Fruit fly (Drosophila melanogaster) whole organism, embryonic: Measurements from ENCODE around the gene CG10137.

Experiments used
- ATbp ChIP-seq: fragments of 200-800 bp; sonication (Bioruptor generic); optimal IDR thresholded peaks from 2 replicates; lab custom pipeline; 2017; ENCODE audit warnings: missing biosample characterization, mild to moderate bottlenecking, missing genetic modification characterization, missing genetic modification reagents
- Adf1 ChIP-seq: fragments of 200-800 bp; sonication (Bioruptor generic); IDR thresholded peaks from 2 replicates; pipeline ENCODE4 v1.3.6; 2022; ENCODE audit warnings: missing biosample characterization, missing genetic modification characterization
- Bgb ChIP-seq: fragments of 200-800 bp; sonication (Bioruptor generic); IDR thresholded peaks from 2 replicates; pipeline ENCODE4 v1.3.6; 2022; ENCODE audit warnings: missing biosample characterization, missing genetic modification characterization; ENCODE audit not compliant: partially characterized antibody
- CG1233 ChIP-seq: fragments of 200-800 bp; sonication (Bioruptor generic); optimal IDR thresholded peaks from 4 replicates; lab custom pipeline; 2018; ENCODE audit warnings: missing biosample characterization, mild to moderate bottlenecking, missing genetic modification characterization
- CG12391 ChIP-seq: fragments of 200-800 bp; sonication (Bioruptor generic); optimal IDR thresholded peaks from 3 replicates; lab custom pipeline; 2018; ENCODE audit warnings: missing biosample characterization, mild to moderate bottlenecking, missing genetic modification characterization, moderate library complexity
- CG14710 ChIP-seq: fragments of 200-800 bp; sonication (Bioruptor generic); optimal IDR thresholded peaks from 3 replicates; lab custom pipeline; 2019; ENCODE audit warnings: missing biosample characterization, mild to moderate bottlenecking, missing genetic modification characterization, moderate library complexity
- CG15073 ChIP-seq: fragments of 200-800 bp; sonication (Bioruptor generic); optimal IDR thresholded peaks from 2 replicates; lab custom pipeline; 2016; ENCODE audit warnings: missing biosample characterization, missing genetic modification characterization
- CG1603 ChIP-seq: fragments of 200-800 bp; sonication (Bioruptor generic); optimal IDR thresholded peaks from 2 replicates; lab custom pipeline; 2019; ENCODE audit warnings: missing biosample characterization, mild to moderate bottlenecking, missing genetic modification characterization, moderate library complexity
- CG16813 ChIP-seq: fragments of 200-800 bp; sonication (Bioruptor generic); IDR thresholded peaks from 3 replicates; pipeline ENCODE4 v1.3.6; 2022; ENCODE audit warnings: missing biosample characterization, missing genetic modification characterization; ENCODE audit not compliant: partially characterized antibody
- CG17612 ChIP-seq: fragments of 200-800 bp; sonication (Bioruptor generic); IDR thresholded peaks from 2 replicates; pipeline ENCODE4 v1.3.6; 2022; ENCODE audit warnings: missing biosample characterization, missing genetic modification characterization
- CG1832 ChIP-seq: fragments of 200-800 bp; sonication (Bioruptor generic); optimal IDR thresholded peaks from 2 replicates; lab custom pipeline; 2017; ENCODE audit warnings: missing biosample characterization, mild to moderate bottlenecking, missing genetic modification characterization, inconsistent platforms
- CG18764 ChIP-seq: fragments of 200-800 bp; sonication (Bioruptor generic); optimal IDR thresholded peaks from 3 replicates; lab custom pipeline; 2016; ENCODE audit warnings: missing biosample characterization, missing genetic modification characterization
- CG2875 ChIP-seq: fragments of 200-800 bp; sonication (Bioruptor generic); optimal IDR thresholded peaks from 2 replicates; lab custom pipeline; 2017; ENCODE audit warnings: missing biosample characterization, mild to moderate bottlenecking, missing genetic modification characterization, missing genetic modification reagents
- CG31365 ChIP-seq: fragments of 200-800 bp; sonication (Bioruptor generic); optimal IDR thresholded peaks from 2 replicates; lab custom pipeline; 2018; ENCODE audit warnings: missing biosample characterization, mild to moderate bottlenecking, missing genetic modification characterization
- CG42726 ChIP-seq: fragments of 200-800 bp; sonication (Bioruptor generic); IDR thresholded peaks from 2 replicates; pipeline ENCODE4 v1.3.6; 2022; ENCODE audit warnings: missing biosample characterization, missing genetic modification characterization; ENCODE audit not compliant: partially characterized antibody
- CG7357 ChIP-seq: fragments of 200-800 bp; sonication (Bioruptor generic); IDR thresholded peaks from 3 replicates; pipeline ENCODE4 v1.3.6; 2022; ENCODE audit warnings: missing biosample characterization, missing genetic modification characterization
- CG7987 ChIP-seq: fragments of 200-800 bp; sonication (Bioruptor generic); optimal IDR thresholded peaks from 2 replicates; lab custom pipeline; 2018; ENCODE audit warnings: missing biosample characterization, mild to moderate bottlenecking, missing genetic modification characterization, moderate library complexity
- CG8765 ChIP-seq: fragments of 200-800 bp; sonication (Bioruptor generic); IDR thresholded peaks from 2 replicates; pipeline ENCODE4 v1.3.6; 2022; ENCODE audit warnings: missing biosample characterization, missing genetic modification characterization
- CG8944 ChIP-seq: fragments of 200-800 bp; sonication (Bioruptor generic); optimal IDR thresholded peaks from 3 replicates; lab custom pipeline; 2016; ENCODE audit warnings: missing biosample characterization, missing genetic modification characterization
- CG9817 ChIP-seq: fragments of 200-800 bp; sonication (Bioruptor generic); optimal IDR thresholded peaks from 2 replicates; lab custom pipeline; 2018; ENCODE audit warnings: missing biosample characterization, mild to moderate bottlenecking, missing genetic modification characterization, moderate library complexity
- CHES-1-like ChIP-seq: fragments of 200-800 bp; sonication (Bioruptor generic); optimal IDR thresholded peaks from 2 replicates; lab custom pipeline; 2016; ENCODE audit warnings: missing biosample characterization, missing genetic modification characterization
- Dfd ChIP-seq, 2 experiments: fragments of >200 bp; optimal IDR thresholded peaks; 2 replicates each; lab custom pipeline; 2017; ENCODE audit warnings: missing biosample characterization in 2 of 2, missing genetic modification characterization in 2 of 2
- ERR ChIP-seq: fragments of 200-800 bp; sonication (Bioruptor generic); optimal IDR thresholded peaks from 2 replicates; lab custom pipeline; 2016; ENCODE audit warnings: missing biosample characterization, missing genetic modification characterization
- HLH3B ChIP-seq: fragments of 200-800 bp; sonication (Bioruptor generic); IDR thresholded peaks from 2 replicates; pipeline ENCODE4 v1.3.6; 2022; ENCODE audit warnings: missing biosample characterization, missing genetic modification characterization
- Hand ChIP-seq: fragments of 200-800 bp; sonication (Bioruptor generic); optimal IDR thresholded peaks from 2 replicates; lab custom pipeline; 2017; ENCODE audit warnings: mild to moderate bottlenecking, missing biosample characterization, missing genetic modification reagents, missing genetic modification characterization
- Nf-YB ChIP-seq: fragments of 200-800 bp; sonication (Bioruptor generic); optimal IDR thresholded peaks from 3 replicates; lab custom pipeline; 2019; ENCODE audit warnings: missing biosample characterization, mild to moderate bottlenecking, missing genetic modification characterization, moderate library complexity
- Rfx ChIP-seq: fragments of 200-800 bp; sonication (Bioruptor generic); IDR thresholded peaks from 2 replicates; pipeline ENCODE4 v1.3.6; 2022; ENCODE audit warnings: missing biosample characterization, missing genetic modification characterization
- bbx ChIP-seq: fragments of 200-800 bp; sonication (Bioruptor generic); IDR thresholded peaks from 2 replicates; pipeline ENCODE4 v1.3.6; 2022; ENCODE audit warnings: missing biosample characterization, missing genetic modification characterization; ENCODE audit not compliant: partially characterized antibody
- btn ChIP-seq: fragments of 200-800 bp; sonication (Bioruptor generic); optimal IDR thresholded peaks from 2 replicates; lab custom pipeline; 2016; ENCODE audit warnings: missing biosample characterization, missing genetic modification characterization
- cad ChIP-seq: fragments of >200 bp; optimal IDR thresholded peaks from 2 replicates; lab custom pipeline; 2017; ENCODE audit warnings: missing biosample characterization, missing genetic modification characterization
- chif ChIP-seq, 2 experiments: fragments of 200-800 bp; sonication (Bioruptor generic); optimal IDR thresholded peaks; 3 replicates each; lab custom pipeline; 2016; ENCODE audit warnings: missing biosample characterization in 2 of 2, missing genetic modification characterization in 2 of 2
- chinmo ChIP-seq: fragments of 200-800 bp; sonication (Bioruptor generic); IDR thresholded peaks from 4 replicates; pipeline ENCODE4 v1.3.6; 2022; ENCODE audit warnings: missing biosample characterization, missing genetic modification characterization; ENCODE audit not compliant: partially characterized antibody
- dati ChIP-seq: fragments of 200-800 bp; sonication (Bioruptor generic); IDR thresholded peaks from 2 replicates; pipeline ENCODE4 v1.3.6; 2022; ENCODE audit warnings: missing biosample characterization, missing genetic modification characterization
- dimm ChIP-seq: fragments of 200-800 bp; sonication (Bioruptor generic); IDR thresholded peaks from 2 replicates; pipeline ENCODE4 v1.3.6; 2022; ENCODE audit warnings: missing biosample characterization, missing genetic modification characterization
- dm ChIP-seq: fragments of 200-800 bp; sonication (Bioruptor generic); optimal IDR thresholded peaks from 3 replicates; lab custom pipeline; 2016; ENCODE audit warnings: missing biosample characterization, missing genetic modification characterization
- ems ChIP-seq: fragments of 200-800 bp; sonication (Bioruptor generic); optimal IDR thresholded peaks from 3 replicates; lab custom pipeline; 2016; ENCODE audit warnings: missing biosample characterization, missing genetic modification characterization
- gem ChIP-seq: fragments of 200-800 bp; sonication (Bioruptor generic); optimal IDR thresholded peaks from 2 replicates; lab custom pipeline; 2019; ENCODE audit warnings: missing biosample characterization, mild to moderate bottlenecking, missing genetic modification characterization, moderate library complexity
- hkb ChIP-seq, 2 experiments: fragments of 200-800 bp in 1 of 2; fragments of >200 bp in 1 of 2; sonication (Bioruptor generic) in 1 of 2; IDR thresholded peaks in 1 of 2; optimal IDR thresholded peaks in 1 of 2; 2 replicates each; pipeline versions ENCODE4 v1.3.6 to Lab custom; 2017 to 2022; ENCODE audit warnings: missing biosample characterization in 1 of 2, missing genetic modification characterization in 1 of 2
- lab ChIP-seq: fragments of 200-800 bp; sonication (Bioruptor generic); optimal IDR thresholded peaks from 3 replicates; lab custom pipeline; 2017; ENCODE audit warnings: missing biosample characterization, missing genetic modification characterization, mild to moderate bottlenecking, moderate library complexity, missing genetic modification reagents
- pb ChIP-seq: fragments of 200-800 bp; sonication (Bioruptor generic); optimal IDR thresholded peaks from 3 replicates; lab custom pipeline; 2016; ENCODE audit warnings: missing biosample characterization, missing genetic modification characterization
- ro ChIP-seq: fragments of 200-800 bp; sonication (Bioruptor generic); IDR thresholded peaks from 2 replicates; pipeline ENCODE4 v1.3.6; 2022; ENCODE audit warnings: missing biosample characterization, missing genetic modification characterization
- salm ChIP-seq: fragments of 200-800 bp; sonication (Bioruptor generic); optimal IDR thresholded peaks from 2 replicates; lab custom pipeline; 2018; ENCODE audit warnings: missing biosample characterization, mild to moderate bottlenecking, missing genetic modification characterization
- schlank ChIP-seq: fragments of 200-800 bp; sonication (Bioruptor generic); optimal IDR thresholded peaks from 2 replicates; lab custom pipeline; 2018; ENCODE audit warnings: missing biosample characterization, mild to moderate bottlenecking, missing genetic modification characterization
- shn ChIP-seq: fragments of 200-800 bp; sonication (Bioruptor generic); optimal IDR thresholded peaks from 3 replicates; lab custom pipeline; 2016; ENCODE audit warnings: missing biosample characterization, missing genetic modification characterization
- slou ChIP-seq: fragments of 200-800 bp; sonication (Bioruptor generic); optimal IDR thresholded peaks from 3 replicates; lab custom pipeline; 2016; ENCODE audit warnings: missing biosample characterization, missing genetic modification characterization
- trem ChIP-seq: fragments of 200-800 bp; optimal IDR thresholded peaks from 3 replicates; lab custom pipeline; 2019; ENCODE audit warnings: missing biosample characterization, mild to moderate bottlenecking, missing genetic modification characterization, moderate library complexity
- tx ChIP-seq: fragments of 200-800 bp; sonication (Bioruptor generic); optimal IDR thresholded peaks from 2 replicates; lab custom pipeline; 2016; ENCODE audit warnings: missing biosample characterization, missing genetic modification characterization
- vfl ChIP-seq: fragments of 200-800 bp; sonication (Bioruptor generic); optimal IDR thresholded peaks from 2 replicates; lab custom pipeline; 2016; ENCODE audit warnings: missing biosample characterization, missing genetic modification characterization
- wdn ChIP-seq: fragments of 200-800 bp; sonication (Bioruptor generic); IDR thresholded peaks from 2 replicates; pipeline ENCODE4 v1.3.6; 2022; ENCODE audit warnings: missing biosample characterization, missing genetic modification characterization
- zf30C ChIP-seq: fragments of 200-800 bp; sonication (Bioruptor generic); optimal IDR thresholded peaks from 3 replicates; lab custom pipeline; 2018; ENCODE audit warnings: missing biosample characterization, mild to moderate bottlenecking, missing genetic modification characterization

The CG10137 gene

dm6 chr2L:19528308-19528707, 1.8 kb downstream of the CG10137 start (continued):
- TF ChIP-seq CG2875 (GFP tag; lab: Kevin White, UChicago) (peak; percentile 60), salm (tag; lab: Kevin White, UChicago) (peak; percentile 89), ATbp (GFP tag; lab: Kevin White, UChicago) (peak; percentile 86), slou (GFP tag; lab: Kevin White, UChicago) (peak; percentile 89), CG9817 (tag; lab: Kevin White, UChicago) (peak; percentile 95), CG31365 (tag; lab: Kevin White, UChicago) (peak; percentile 88), HLH3B (peak; percentile 95), chinmo (GFP tag; lab: Robert Waterston, UW) (no peak), CG7987 (GFP tag; lab: Kevin White, UChicago) (peak; percentile 91), CHES-1-like (GFP tag; lab: Kevin White, UChicago) (peak; percentile 97), Rfx (GFP tag; lab: Robert Waterston, UW) (peak; percentile 99), Nf-YB (GFP tag; lab: Kevin White, UChicago) (peak; percentile 82), gem (peak; percentile 97), CG1832 (no peak), hkb (optimal IDR thresholded peaks at IDR 0.05; lab: Kevin White, UChicago) (no peak), hkb (GFP tag; IDR thresholded peaks at IDR 0.05; lab: Robert Waterston, UW) (peak; percentile 97), cad (no peak), Adf1 (GFP tag; lab: Robert Waterston, UW) (peak; percentile 90), CG18764 (GFP tag; lab: Kevin White, UChicago) (peak; percentile 79), vfl (GFP tag; lab: Kevin White, UChicago) (peak; percentile 95), chif (GFP tag; optimal IDR thresholded peaks at IDR 0.05; lab: Kevin White, UChicago) (peak; percentile 83 to 93), shn (GFP tag; lab: Kevin White, UChicago) (peak; percentile 82), lab (GFP tag; lab: Kevin White, UChicago) (peak; percentile 99), CG1603 (tag; lab: Kevin White, UChicago) (peak; percentile 86), CG15073 (GFP tag; lab: Kevin White, UChicago) (peak; percentile 28), dm (GFP tag; lab: Kevin White, UChicago) (peak; percentile 85), Hand (GFP tag; lab: Kevin White, UChicago) (peak; percentile 96), ro (GFP tag; lab: Robert Waterston, UW) (peak; percentile 81), CG42726 (GFP tag; lab: Robert Waterston, UW) (no peak), btn (GFP tag; lab: Kevin White, UChicago) (peak; percentile 62), dati (GFP tag; lab: Robert Waterston, UW) (peak; percentile 84), schlank (tag; lab: Kevin White, UChicago) (peak; percentile 98), pb (GFP tag; lab: Kevin White, UChicago) (peak; percentile 82), Dfd (GFP tag; optimal IDR thresholded peaks at IDR 0.05; lab: Kevin White, UChicago) (peak in 1 of 2 experiments; percentile 29), wdn (GFP tag; lab: Robert Waterston, UW) (peak; percentile 96), dimm (GFP tag; lab: Robert Waterston, UW) (peak; percentile 59), trem (tag; lab: Kevin White, UChicago) (peak; percentile 50), CG16813 (GFP tag; lab: Robert Waterston, UW) (no peak), CG8765 (GFP tag; lab: Robert Waterston, UW) (peak; percentile 85; the same call in 1 of the 2 replicates), CG1233 (GFP tag; lab: Kevin White, UChicago) (peak; percentile 94), ERR (GFP tag; lab: Kevin White, UChicago) (peak; percentile 96), CG7357 (GFP tag; lab: Robert Waterston, UW) (peak; percentile 88), CG12391 (tag; lab: Kevin White, UChicago) (peak; percentile 97), ems (GFP tag; lab: Kevin White, UChicago) (peak; percentile 96), zf30C (GFP tag; lab: Kevin White, UChicago) (no peak), Bgb (GFP tag; lab: Robert Waterston, UW) (no peak), CG8944 (peak; percentile 87), CG14710 (tag; lab: Kevin White, UChicago) (peak; percentile 57), tx (GFP tag; lab: Kevin White, UChicago) (peak; percentile 93), bbx (GFP tag; lab: Robert Waterston, UW) (no peak), CG17612 (GFP tag; lab: Robert Waterston, UW) (peak; percentile 90)
